Worm (Caenorhabditis elegans) whole organism, L4 larva: ENCODE results near the gene F27B3.8.

ENCODE experiments used
- R02D3.7 ChIP-seq: fragments of 150-350 bp; sonication (generic microtip); optimal IDR thresholded peaks from 3 replicates; lab custom pipeline; 2014; ENCODE audit warnings: missing biosample characterization, missing genetic modification characterization
- T20F7.1 ChIP-seq: fragments of 200-800 bp; sonication (Bioruptor generic); optimal IDR thresholded peaks from 2 replicates; lab custom pipeline; 2018; ENCODE audit warnings: mild to moderate bottlenecking, missing genetic modification characterization, missing compliant biosample characterization
- attf-4 ChIP-seq: sonication (generic microtip); optimal IDR thresholded peaks from 3 replicates; lab custom pipeline; 2017; ENCODE audit warnings: missing biosample characterization, missing genetic modification characterization
- mes-2 ChIP-seq: sonication (generic microtip); optimal IDR thresholded peaks from 2 replicates; lab custom pipeline; 2016; ENCODE audit warnings: missing genotype, mild to moderate bottlenecking, missing genetic modification characterization, missing compliant biosample characterization; ENCODE audit not compliant: poor library complexity, severe bottlenecking
- snpc-4 ChIP-seq: fragments of 150-350 bp; optimal IDR thresholded peaks from 2 replicates; lab custom pipeline; 2014; ENCODE audit warnings: missing biosample characterization, missing genetic modification characterization

DNA sequence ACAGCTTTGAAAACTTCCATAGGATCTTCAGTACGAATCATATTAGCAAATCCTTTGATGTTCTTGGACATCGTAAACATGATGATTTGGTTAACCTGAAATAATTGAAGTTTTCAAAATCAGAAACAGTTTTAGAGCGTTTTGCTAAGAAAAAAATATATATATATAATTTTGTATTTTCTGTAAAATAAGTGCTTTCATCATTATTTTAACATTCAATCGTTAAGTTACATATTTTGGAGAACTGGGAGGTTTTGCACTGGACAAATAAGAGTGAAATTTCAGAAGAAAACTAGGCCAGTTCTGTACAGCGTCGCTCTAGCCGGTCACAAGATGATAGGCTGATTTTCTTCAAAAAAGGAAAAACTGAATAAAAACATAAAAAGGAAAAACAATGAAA, 993 bp upstream of the F27B3.8 start, which contains the start of gene F27B3.6:
- TF ChIP-seq T20F7.1 (GFP tag; lab: Kevin White, UChicago): no peak
- no peak for TF ChIP-seq snpc-4 (tag; lab: Kevin White, UChicago)
- TF ChIP-seq R02D3.7 (tag; lab: Kevin White, UChicago): no peak
- TF ChIP-seq mes-2 (tag; lab: Kevin White, UChicago): no peak
- no peak for TF ChIP-seq attf-4
